Worm (Caenorhabditis elegans) whole organism, midembryonic: ENCODE data around the gene lgc-48.

ENCODE experiments used
- klf-2 ChIP-seq: fragments of 200-800 bp; sonication (Bioruptor generic); conservative IDR thresholded peaks from 2 replicates; pipeline ENCODE4 v1.3.6; 2022; ENCODE audit warnings: missing genetic modification reagents, missing genetic modification characterization, missing compliant biosample characterization
- ztf-29 ChIP-seq: fragments of 200-800 bp; sonication (Bioruptor generic); IDR thresholded peaks from 2 replicates; pipeline ENCODE4 v1.3.6; 2022; ENCODE audit warnings: missing genetic modification reagents, missing genetic modification characterization, missing compliant biosample characterization

DNA sequence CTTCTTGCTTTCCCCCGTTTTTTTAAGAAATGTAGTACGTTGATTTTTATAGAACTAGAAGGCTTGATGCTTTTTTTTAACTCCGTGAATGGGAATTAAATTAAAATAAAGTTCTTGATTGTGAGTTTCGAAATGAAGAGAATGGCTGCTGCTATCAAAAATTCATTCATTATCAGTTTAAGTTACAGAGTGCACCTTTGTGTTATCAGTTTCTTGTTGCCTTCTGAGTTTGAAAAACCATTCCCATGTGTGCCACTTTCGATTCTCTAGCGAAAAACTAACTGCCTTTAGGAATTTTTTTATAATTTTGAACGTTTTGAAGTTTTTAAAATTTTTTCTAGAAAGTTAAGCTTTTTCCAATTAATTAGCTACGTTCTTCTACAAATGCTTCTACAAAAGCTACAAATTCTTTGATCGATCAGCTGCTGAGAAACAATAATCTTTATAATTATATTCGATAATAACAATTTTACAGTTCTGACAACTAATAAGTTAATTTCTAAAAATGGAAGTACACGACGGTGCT is 35.3 kb upstream of the lgc-48 start, which contains the start of gene C26E1.2:
- TF ChIP-seq ztf-29 (GFP tag; lab: Robert Waterston, UW), result no peak
- no peak for TF ChIP-seq klf-2 (GFP tag; lab: Robert Waterston, UW)
